Fruit fly (Drosophila melanogaster) whole organism, larva: Measurements from ENCODE around the gene CG5768.

ENCODE experiments used
- noc ChIP-seq: fragments of 200-800 bp; sonication (Bioruptor generic); optimal IDR thresholded peaks from 3 replicates; lab custom pipeline; 2019; ENCODE audit warnings: missing biosample characterization, mild to moderate bottlenecking, missing genetic modification characterization, moderate library complexity

The CG5768 gene

dm6 chr3R:24390239-24390638 lies at the start of gene CG5768, which contains the start of gene CG13615:
CG5768 (minus strand) TSS chr3R:24390339.
CG13615 (plus strand) TSS chr3R:24390518.
- no peak for TF ChIP-seq noc (tag; lab: Kevin White, UChicago)

dm6 chr3R:24392207-24392939 lies 2.2 kb upstream of the CG5768 start, which contains the start of gene CG13616:
CG13616 (plus strand) TSS chr3R:24392889.
- no peak for TF ChIP-seq noc (tag; lab: Kevin White, UChicago)

- TF ChIP-seq noc (tag; lab: Kevin White, UChicago), result no peak
Observed at dm6 chr3R:24386434-24386833, 3.7 kb downstream of the CG5768 start.

dm6 chr3R:24384952-24385351 lies 5.2 kb downstream of the CG5768 start, which contains the start of gene CG17780:
CG17780 (minus strand) TSS chr3R:24385052.
- TF ChIP-seq noc (tag; lab: Kevin White, UChicago), result no peak

- TF ChIP-seq noc (tag; lab: Kevin White, UChicago), result no peak
Observed at dm6 chr3R:24376565-24376964, 13.6 kb downstream of the CG5768 start, which contains the start of gene CG33342. CG33342 (plus strand) TSS chr3R:24376865.

- no peak for TF ChIP-seq noc (tag; lab: Kevin White, UChicago)
Observed at dm6 chr3R:24375561-24375960, 14.6 kb downstream of the CG5768 start, which contains the start of gene CG17781. CG17781 (minus strand) TSS chr3R:24375661.

- TF ChIP-seq noc (tag; lab: Kevin White, UChicago), result no peak
Observed at dm6 chr3R:24372662-24373061, 17.5 kb downstream of the CG5768 start, which contains the start of gene CG17782. CG17782 (minus strand) TSS chr3R:24372762.

- TF ChIP-seq noc (tag; lab: Kevin White, UChicago), result no peak
Observed at dm6 chr3R:24369268-24369667, 20.9 kb downstream of the CG5768 start, which contains the start of gene CG13614. CG13614 (plus strand) TSS chr3R:24369568.

- no peak for TF ChIP-seq noc (tag; lab: Kevin White, UChicago)
Observed at dm6 chr3R:24368064-24368463, 22.1 kb downstream of the CG5768 start, which contains the start of the genes CG42812 and CG33341. CG42812 (minus strand) TSS chr3R:24368164. CG33341 (plus strand) TSS chr3R:24368358.

dm6 chr3R:24367120-24367519 lies 23.0 kb downstream of the CG5768 start, which contains the start of gene CG42811:
CG42811 (minus strand) TSS chr3R:24367220.
- TF ChIP-seq noc (tag; lab: Kevin White, UChicago), result no peak

dm6 chr3R:24364880-24365604 lies 25.1 kb downstream of the CG5768 start, which contains the start of the genes CG17784 and CG13613:
CG17784 (minus strand) TSS chr3R:24364980.
CG13613 (plus strand) TSS chr3R:24365554.
- TF ChIP-seq noc (tag; lab: Kevin White, UChicago), result no peak

- TF ChIP-seq noc (tag; lab: Kevin White, UChicago), result no peak
Observed at dm6 chr3R:24362838-24363237, 27.3 kb downstream of the CG5768 start, which contains the start of gene CG33340. CG33340 (plus strand) TSS chr3R:24363138.

- no peak for TF ChIP-seq noc (tag; lab: Kevin White, UChicago)
Observed at dm6 chr3R:24361583-24361982, 28.6 kb downstream of the CG5768 start, which contains the start of the genes CG5762 and CG33339. CG5762 (minus strand) TSS chr3R:24361683. CG33339 (plus strand) TSS chr3R:24361847.

dm6 chr3R:24359957-24360356 lies 30.2 kb downstream of the CG5768 start, which contains the start of gene CG18528:
CG18528 (minus strand) TSS chr3R:24360144.
- TF ChIP-seq noc (tag; lab: Kevin White, UChicago), result no peak

- no peak for TF ChIP-seq noc (tag; lab: Kevin White, UChicago)
Observed at dm6 chr3R:24357698-24358097, 32.4 kb downstream of the CG5768 start, which contains the start of gene Golgin84. Golgin84 (minus strand) TSS chr3R:24357938.
